Worm (Caenorhabditis elegans) whole organism, dauer: ENCODE data around the gene fbxa-139.

ENCODE experiments used
- unc-62 ChIP-seq: sonication (generic microtip); optimal IDR thresholded peaks from 2 replicates; lab custom pipeline; 2017; ENCODE audit warnings: missing biosample characterization, missing genetic modification reagents, missing genetic modification characterization

The fbxa-139 gene

ce11 chrV:15572613-15573012, 21.9 kb downstream of the fbxa-139 start, which contains the start of gene fbxa-94:
Gene fbxa-94, plus strand, starts transcription at chrV:15572913.
- no peak for TF ChIP-seq unc-62 (GFP tag; lab: Kevin White, UChicago)

- TF ChIP-seq unc-62 (GFP tag; lab: Kevin White, UChicago): no peak
These were observed 23.4 kb downstream of the fbxa-139 start, which contains the start of gene fbxa-95 for ce11 chrV:15571006-15571526. Gene fbxa-95, plus strand, starts transcription at chrV:15571476.

ce11 chrV:15569702-15570430, 24.6 kb downstream of the fbxa-139 start, which contains the start of gene lsm-5:
Gene lsm-5, plus strand, starts transcription at chrV:15570380.
- no peak for TF ChIP-seq unc-62 (GFP tag; lab: Kevin White, UChicago)

ce11 chrV:15568381-15568780, 26.1 kb downstream of the fbxa-139 start:
- TF ChIP-seq unc-62 (GFP tag; lab: Kevin White, UChicago): no peak

ce11 chrV:15567344-15567804, 27.1 kb downstream of the fbxa-139 start, which contains the start of gene acs-2:
Gene acs-2, plus strand, starts transcription at chrV:15567394.
- TF ChIP-seq unc-62 (GFP tag; lab: Kevin White, UChicago): no peak

- no peak for TF ChIP-seq unc-62 (GFP tag; lab: Kevin White, UChicago)
These were observed 27.8 kb downstream of the fbxa-139 start for ce11 chrV:15566511-15567178.

ce11 chrV:15563985-15564384, 30.5 kb downstream of the fbxa-139 start:
- TF ChIP-seq unc-62 (GFP tag; lab: Kevin White, UChicago): no peak

ce11 chrV:15563477-15563876, 31.0 kb downstream of the fbxa-139 start:
- TF ChIP-seq unc-62 (GFP tag; lab: Kevin White, UChicago): no peak

- TF ChIP-seq unc-62 (GFP tag; lab: Kevin White, UChicago): no peak
These were observed 31.9 kb downstream of the fbxa-139 start for ce11 chrV:15562541-15562940.

- TF ChIP-seq unc-62 (GFP tag; lab: Kevin White, UChicago): no peak
These were observed 34.7 kb downstream of the fbxa-139 start for ce11 chrV:15559729-15560128.

- no peak for TF ChIP-seq unc-62 (GFP tag; lab: Kevin White, UChicago)
These were observed 35.4 kb downstream of the fbxa-139 start, which contains the start of gene acr-18 for ce11 chrV:15559047-15559446. Gene acr-18, minus strand, starts transcription at chrV:15559147.

ce11 chrV:15553869-15554268, 40.6 kb downstream of the fbxa-139 start:
- no peak for TF ChIP-seq unc-62 (GFP tag; lab: Kevin White, UChicago)

- no peak for TF ChIP-seq unc-62 (GFP tag; lab: Kevin White, UChicago)
These were observed 42.8 kb downstream of the fbxa-139 start for ce11 chrV:15551642-15552041.

ce11 chrV:15550408-15550807, 44.1 kb downstream of the fbxa-139 start:
- TF ChIP-seq unc-62 (GFP tag; lab: Kevin White, UChicago): no peak

- TF ChIP-seq unc-62 (GFP tag; lab: Kevin White, UChicago): no peak
These were observed 46.7 kb downstream of the fbxa-139 start for ce11 chrV:15547727-15548126.

ce11 chrV:15544898-15545297, 49.6 kb downstream of the fbxa-139 start, which contains the start of gene glb-14:
Gene glb-14, minus strand, starts transcription at chrV:15544994.
- no peak for TF ChIP-seq unc-62 (GFP tag; lab: Kevin White, UChicago)
